Worm (Caenorhabditis elegans) whole organism, L1 larva: ENCODE results near the gene W02H3.3.

Experiments
- C16A3.4 ChIP-seq: fragments of 150-350 bp; optimal IDR thresholded peaks from 2 replicates; lab custom pipeline; 2014; ENCODE audit warnings: missing biosample characterization, missing genetic modification characterization
- Y116A8C.19 ChIP-seq: sonication (generic microtip); optimal IDR thresholded peaks from 2 replicates; lab custom pipeline; 2016; ENCODE audit warnings: missing compliant biosample characterization, missing genetic modification characterization, borderline replicate concordance
- alr-1 ChIP-seq: fragments of 200-800 bp; sonication (Bioruptor generic); optimal IDR thresholded peaks from 2 replicates; lab custom pipeline; 2018; ENCODE audit warnings: borderline replicate concordance, mild to moderate bottlenecking, missing genetic modification characterization, missing compliant biosample characterization
- aly-2 ChIP-seq: fragments of 150-350 bp; optimal IDR thresholded peaks from 2 replicates; lab custom pipeline; 2014; ENCODE audit warnings: missing biosample characterization, missing genetic modification characterization
- ceh-8 ChIP-seq: fragments of 200-800 bp; sonication (Bioruptor generic); optimal IDR thresholded peaks from 2 replicates; lab custom pipeline; 2018; ENCODE audit warnings: mild to moderate bottlenecking, missing genetic modification characterization, moderate library complexity, missing compliant biosample characterization
- ceh-82 ChIP-seq, 3 experiments: fragments of 150-350 bp in 1 of 3; sonication (generic microtip) in 2 of 3; optimal IDR thresholded peaks; 2 replicates each; lab custom pipeline; 2014 to 2017; ENCODE audit warnings: missing biosample characterization in 3 of 3, missing genetic modification characterization in 3 of 3
- ceh-90 ChIP-seq: sonication (generic microtip); optimal IDR thresholded peaks from 2 replicates; lab custom pipeline; 2016; ENCODE audit warnings: missing genetic modification characterization, missing compliant biosample characterization
- ces-1 ChIP-seq: fragments of 150-350 bp; optimal IDR thresholded peaks from 2 replicates; lab custom pipeline; 2014; ENCODE audit warnings: missing biosample characterization, missing genetic modification reagents, missing genetic modification characterization
- dsc-1 ChIP-seq: sonication (generic microtip); optimal IDR thresholded peaks from 2 replicates; lab custom pipeline; 2016; ENCODE audit warnings: mild to moderate bottlenecking, missing genetic modification characterization, missing compliant biosample characterization
- efl-1 ChIP-seq, 4 experiments: fragments of 150-350 bp; optimal IDR thresholded peaks in 3 of 4; peaks in 1 of 4; 1 replicate in 1 of 4; 2 replicates in 3 of 4; lab custom pipeline; 2014; ENCODE audit warnings: missing biosample characterization in 2 of 4, missing genetic modification characterization in 2 of 4, missing genetic modification reagents in 2 of 4
- efl-3 ChIP-seq: fragments of 200-800 bp; sonication (Bioruptor generic); optimal IDR thresholded peaks from 2 replicates; lab custom pipeline; 2018; ENCODE audit warnings: mild to moderate bottlenecking, missing genetic modification characterization, missing compliant biosample characterization
- egl-27 ChIP-seq, 2 experiments: fragments of 150-350 bp in 1 of 2; sonication (generic microtip); optimal IDR thresholded peaks; 3 replicates each; lab custom pipeline; 2017 to 2018; ENCODE audit warnings: missing biosample characterization in 2 of 2, missing genetic modification characterization in 2 of 2, missing genetic modification reagents in 2 of 2
- elt-2 ChIP-seq: sonication (generic microtip); optimal IDR thresholded peaks from 2 replicates; lab custom pipeline; 2016; ENCODE audit warnings: missing genetic modification characterization, mild to moderate bottlenecking, inconsistent platforms, missing compliant biosample characterization, missing genetic modification reagents
- elt-3 ChIP-seq, 6 experiments: fragments of 150-350 bp in 1 of 6; sonication (generic microtip); optimal IDR thresholded peaks; 2 replicates each; lab custom pipeline; 2017 to 2018; ENCODE audit warnings: missing biosample characterization in 6 of 6, missing genetic modification characterization in 6 of 6, inconsistent platforms in 1 of 6
- ets-5 ChIP-seq: fragments of 200-800 bp; sonication (Bioruptor generic); IDR thresholded peaks from 2 replicates; pipeline ENCODE4 v1.3.6; 2022; ENCODE audit warnings: missing genetic modification characterization, missing compliant biosample characterization
- fkh-10 ChIP-seq: sonication (generic microtip); optimal IDR thresholded peaks from 2 replicates; lab custom pipeline; 2017; ENCODE audit warnings: missing biosample characterization, missing genetic modification reagents, missing genetic modification characterization
- fos-1 ChIP-seq: fragments of 150-350 bp; optimal IDR thresholded peaks from 2 replicates; lab custom pipeline; 2014; ENCODE audit warnings: missing biosample characterization, missing genetic modification characterization
- grh-1 ChIP-seq: fragments of 200-800 bp; sonication (Bioruptor generic); IDR thresholded peaks from 2 replicates; pipeline ENCODE4 v1.3.6; 2022; ENCODE audit warnings: missing genetic modification reagents, missing genetic modification characterization, missing compliant biosample characterization
- hpl-2 ChIP-seq: fragments of 150-350 bp; optimal IDR thresholded peaks from 2 replicates; lab custom pipeline; 2014; ENCODE audit warnings: missing biosample characterization, missing genetic modification reagents, missing genetic modification characterization
- irx-1 ChIP-seq: sonication (generic microtip); optimal IDR thresholded peaks from 2 replicates; lab custom pipeline; 2016; ENCODE audit warnings: missing genetic modification characterization, missing compliant biosample characterization
- isw-1 ChIP-seq: fragments of 200-800 bp; sonication (Bioruptor generic); IDR thresholded peaks from 2 replicates; pipeline ENCODE4 v1.3.6; 2022; ENCODE audit warnings: missing genetic modification characterization, missing compliant biosample characterization
- lin-14 ChIP-seq: fragments of 200-800 bp; sonication (Bioruptor generic); optimal IDR thresholded peaks from 2 replicates; lab custom pipeline; 2018; ENCODE audit warnings: mild to moderate bottlenecking, missing genetic modification characterization, moderate library complexity, missing compliant biosample characterization
- lin-35 ChIP-seq, 2 experiments: fragments of 150-350 bp; optimal IDR thresholded peaks; 2 replicates each; lab custom pipeline; 2014; ENCODE audit warnings: missing biosample characterization in 2 of 2, missing genetic modification characterization in 2 of 2, missing genetic modification reagents in 2 of 2
- lir-3 ChIP-seq: sonication (generic microtip); optimal IDR thresholded peaks from 2 replicates; lab custom pipeline; 2016; ENCODE audit warnings: mild to moderate bottlenecking, missing genetic modification characterization, moderate library complexity, missing compliant biosample characterization; ENCODE audit not compliant: poor library complexity
- lsy-2 ChIP-seq, 2 experiments: fragments of 150-350 bp; optimal IDR thresholded peaks; 2 replicates each; lab custom pipeline; 2014; ENCODE audit warnings: missing biosample characterization in 2 of 2, missing genetic modification characterization in 2 of 2
- mdl-1 ChIP-seq, 2 experiments: fragments of 150-350 bp; optimal IDR thresholded peaks; 2 replicates each; lab custom pipeline; 2014 to 2017; ENCODE audit warnings: missing biosample characterization in 2 of 2, missing genetic modification characterization in 2 of 2, inconsistent platforms in 1 of 2
- nhr-11 ChIP-seq: fragments of 150-350 bp; optimal IDR thresholded peaks from 2 replicates; lab custom pipeline; 2014; ENCODE audit warnings: missing biosample characterization, missing genetic modification characterization
- nhr-12 ChIP-seq: sonication (generic microtip); optimal IDR thresholded peaks from 2 replicates; lab custom pipeline; 2017; ENCODE audit warnings: missing biosample characterization, missing genetic modification characterization
- nhr-19 ChIP-seq: fragments of 200-800 bp; sonication (Bioruptor generic); conservative IDR thresholded peaks from 2 replicates; pipeline ENCODE4 v1.3.6; 2022; ENCODE audit warnings: missing genetic modification characterization, missing compliant biosample characterization
- nhr-20 ChIP-seq: sonication (generic microtip); optimal IDR thresholded peaks from 2 replicates; lab custom pipeline; 2016; ENCODE audit warnings: mild to moderate bottlenecking, missing genetic modification characterization, missing compliant biosample characterization
- nhr-237 ChIP-seq: fragments of 150-350 bp; optimal IDR thresholded peaks from 2 replicates; lab custom pipeline; 2014; ENCODE audit warnings: missing biosample characterization, missing genetic modification characterization
- nhr-28 ChIP-seq: fragments of 150-350 bp; optimal IDR thresholded peaks from 2 replicates; lab custom pipeline; 2014; ENCODE audit warnings: missing biosample characterization, missing genetic modification characterization
- nhr-47 ChIP-seq: sonication (generic microtip); optimal IDR thresholded peaks from 2 replicates; lab custom pipeline; 2016; ENCODE audit warnings: mild to moderate bottlenecking, missing genetic modification characterization, moderate library complexity, missing compliant biosample characterization
- nhr-71 ChIP-seq: sonication (generic microtip); optimal IDR thresholded peaks from 2 replicates; lab custom pipeline; 2016; ENCODE audit warnings: mild to moderate bottlenecking, missing genetic modification characterization, moderate library complexity, missing compliant biosample characterization
- nhr-76 ChIP-seq: sonication (generic microtip); optimal IDR thresholded peaks from 2 replicates; lab custom pipeline; 2017; ENCODE audit warnings: missing biosample characterization, missing genetic modification characterization
- nhr-77 ChIP-seq: fragments of 150-350 bp; optimal IDR thresholded peaks from 2 replicates; lab custom pipeline; 2014; ENCODE audit warnings: missing biosample characterization, missing genetic modification characterization
- nhr-85 ChIP-seq: sonication (generic microtip); peaks from one replicate; lab custom pipeline; 2016; ENCODE audit warnings: missing genetic modification characterization, inconsistent platforms, missing compliant biosample characterization
- pax-3 ChIP-seq: fragments of 200-800 bp; sonication (Bioruptor generic); optimal IDR thresholded peaks from 2 replicates; lab custom pipeline; 2018; ENCODE audit warnings: mild to moderate bottlenecking, missing genetic modification characterization, moderate library complexity, missing compliant biosample characterization
- pqm-1 ChIP-seq: sonication (generic microtip); optimal IDR thresholded peaks from 3 replicates; lab custom pipeline; 2017; ENCODE audit warnings: missing biosample characterization, missing genetic modification characterization
- rnt-1 ChIP-seq: sonication (generic microtip); optimal IDR thresholded peaks from 2 replicates; lab custom pipeline; 2016; ENCODE audit warnings: mild to moderate bottlenecking, missing genetic modification characterization, moderate library complexity, missing compliant biosample characterization
- sptf-1 ChIP-seq: fragments of 150-350 bp; optimal IDR thresholded peaks from 2 replicates; lab custom pipeline; 2014; ENCODE audit warnings: missing biosample characterization, missing genetic modification characterization
- sup-37 ChIP-seq: fragments of 200-800 bp; sonication (Bioruptor generic); optimal IDR thresholded peaks from 2 replicates; lab custom pipeline; 2018; ENCODE audit warnings: mild to moderate bottlenecking, missing genetic modification characterization, missing compliant biosample characterization
- swsn-7 ChIP-seq: sonication (generic microtip); optimal IDR thresholded peaks from 2 replicates; lab custom pipeline; 2016; ENCODE audit warnings: missing genetic modification characterization, missing compliant biosample characterization
- tbx-2 ChIP-seq: sonication (generic microtip); optimal IDR thresholded peaks from 2 replicates; lab custom pipeline; 2016; ENCODE audit warnings: missing genetic modification characterization, missing compliant biosample characterization
- unc-130 ChIP-seq: fragments of 150-350 bp; optimal IDR thresholded peaks from 2 replicates; lab custom pipeline; 2017; ENCODE audit warnings: missing biosample characterization, missing genetic modification characterization, inconsistent platforms
- unc-86 ChIP-seq: sonication (generic microtip); optimal IDR thresholded peaks from 2 replicates; lab custom pipeline; 2016; ENCODE audit warnings: missing genetic modification characterization, missing compliant biosample characterization
- vab-15 ChIP-seq: sonication (generic microtip); optimal IDR thresholded peaks from 2 replicates; lab custom pipeline; 2017; ENCODE audit warnings: missing genotype, mild to moderate bottlenecking, missing genetic modification characterization, missing compliant biosample characterization
- zag-1 ChIP-seq: fragments of 150-350 bp; optimal IDR thresholded peaks from 2 replicates; lab custom pipeline; 2014; ENCODE audit warnings: missing biosample characterization, missing genetic modification characterization
- zip-4 ChIP-seq: fragments of 200-800 bp; sonication (Bioruptor generic); optimal IDR thresholded peaks from 2 replicates; lab custom pipeline; 2018; ENCODE audit warnings: mild to moderate bottlenecking, missing genetic modification characterization, moderate library complexity, missing compliant biosample characterization
- ztf-11 ChIP-seq, 2 experiments: sonication (generic microtip); optimal IDR thresholded peaks; 2 replicates each; lab custom pipeline; 2016 to 2017; ENCODE audit warnings: missing genetic modification characterization in 2 of 2, missing biosample characterization in 1 of 2, missing compliant biosample characterization in 1 of 2
- ztf-4 ChIP-seq: fragments of 150-350 bp; optimal IDR thresholded peaks from 2 replicates; lab custom pipeline; 2014; ENCODE audit warnings: missing biosample characterization, missing genetic modification characterization

Gene W02H3.3

DNA sequence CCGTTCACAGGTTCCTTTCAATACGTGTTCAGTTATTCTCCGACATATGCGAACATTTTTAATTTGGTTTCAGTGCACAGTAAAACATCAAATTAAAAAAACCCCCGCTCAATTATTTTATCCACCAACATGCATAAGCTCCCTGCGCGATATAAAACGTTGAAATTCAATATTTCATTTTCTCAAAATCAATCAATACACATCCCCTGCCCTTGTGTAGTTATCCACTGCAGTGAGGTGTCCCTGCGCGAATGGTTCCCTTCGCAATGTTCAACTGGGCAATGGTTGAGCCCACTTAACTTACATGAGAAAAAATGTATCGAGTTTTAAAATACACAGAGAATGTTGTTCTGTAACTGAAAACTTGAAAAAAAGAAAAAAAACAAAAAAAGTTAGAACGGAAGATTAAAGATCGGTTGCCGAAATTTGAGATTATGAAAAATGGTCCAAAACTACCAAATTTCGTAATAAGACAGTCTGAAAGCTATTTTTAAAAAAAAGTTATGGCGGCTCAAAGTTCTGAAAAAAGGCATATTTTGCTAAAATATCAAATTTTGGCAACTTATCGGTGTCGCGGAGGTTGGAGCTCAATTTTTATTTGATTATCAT lies 3.9 kb downstream of the W02H3.3 start (continued):
- TF ChIP-seq pax-3 (tag; lab: Kevin White, UChicago) (peak; percentile 97), ceh-82 (tag; optimal IDR thresholded peaks at IDR 0.05; lab: Kevin White, UChicago) (peak; percentile 99 to 100 (median 100)), nhr-19 (GFP tag; lab: Robert Waterston, UW) (peak; percentile 99), rnt-1 (tag; lab: Kevin White, UChicago) (peak; percentile 100), ceh-90 (peak; percentile 61), egl-27 (tag; optimal IDR thresholded peaks at IDR 0.05; lab: Kevin White, UChicago) (peak; percentile 96 to 99), ces-1 (GFP tag; lab: Kevin White, UChicago) (peak; percentile 98), hpl-2 (peak; percentile 100), ets-5 (peak; percentile 98), aly-2 (tag; lab: Kevin White, UChicago) (peak; percentile 96), fkh-10 (GFP tag; lab: Kevin White, UChicago) (peak; percentile 100), nhr-11 (tag; lab: Kevin White, UChicago) (peak; percentile 100), nhr-85 (tag; lab: Kevin White, UChicago) (peak; percentile 99), nhr-76 (tag; lab: Kevin White, UChicago) (peak; percentile 97), nhr-47 (tag; lab: Kevin White, UChicago) (peak; percentile 100), lin-35 (GFP tag; optimal IDR thresholded peaks at IDR 0.05; lab: Kevin White, UChicago) (peak; percentile 83 to 94), vab-15 (peak; percentile 84), swsn-7 (tag; lab: Kevin White, UChicago) (peak; percentile 99), grh-1 (GFP tag; lab: Robert Waterston, UW) (peak; percentile 97), sptf-1 (tag; lab: Kevin White, UChicago) (no peak), ceh-8 (GFP tag; lab: Kevin White, UChicago) (peak; percentile 100), mdl-1 (tag; optimal IDR thresholded peaks at IDR 0.05; lab: Kevin White, UChicago) (peak; percentile 59 to 95), nhr-12 (tag; lab: Kevin White, UChicago) (peak; percentile 88), lin-14 (GFP tag; lab: Kevin White, UChicago) (peak; percentile 99), zip-4 (peak; percentile 97), nhr-77 (tag; lab: Kevin White, UChicago) (peak; percentile 100), efl-1 (optimal IDR thresholded peaks at IDR 0.05; lab: Kevin White, UChicago) (peak; percentile 89 to 93), efl-1 (GFP tag; optimal IDR thresholded peaks at IDR 0.05 in 1 of 2; lab: Kevin White, UChicago) (peak; percentile 48 to 97), isw-1 (GFP tag; lab: Robert Waterston, UW) (peak; percentile 95), sup-37 (GFP tag; lab: Kevin White, UChicago) (peak; percentile 97), unc-130 (tag; lab: Kevin White, UChicago) (peak; percentile 91), nhr-20 (tag; lab: Kevin White, UChicago) (peak; percentile 99), ztf-11 (tag; optimal IDR thresholded peaks at IDR 0.05; lab: Kevin White, UChicago) (peak; percentile 96 to 97), pqm-1 (tag; lab: Kevin White, UChicago) (peak; percentile 94), tbx-2 (peak; percentile 100), dsc-1 (tag; lab: Kevin White, UChicago) (peak; percentile 100), zag-1 (tag; lab: Kevin White, UChicago) (peak; percentile 98), elt-2 (tag; lab: Kevin White, UChicago) (peak; percentile 96), irx-1 (tag; lab: Kevin White, UChicago) (peak; percentile 100), elt-3 (tag; optimal IDR thresholded peaks at IDR 0.05; lab: Kevin White, UChicago) (peak; percentile 87 to 100 (median 95)), lir-3 (tag; lab: Kevin White, UChicago) (peak; percentile 95), C16A3.4 (tag; lab: Kevin White, UChicago) (peak; percentile 100), Y116A8C.19 (tag; lab: Kevin White, UChicago) (peak; percentile 26), nhr-237 (tag; lab: Kevin White, UChicago) (peak; percentile 98), ztf-4 (tag; lab: Kevin White, UChicago) (peak; percentile 100), efl-3 (GFP tag; lab: Kevin White, UChicago) (peak; percentile 99), unc-86 (peak; percentile 99), alr-1 (tag; lab: Kevin White, UChicago) (no peak), fos-1 (tag; lab: Kevin White, UChicago) (peak; percentile 100), nhr-28 (peak; percentile 69), nhr-71 (tag; lab: Kevin White, UChicago) (peak; percentile 99), lsy-2 (tag; optimal IDR thresholded peaks at IDR 0.05; lab: Kevin White, UChicago) (peak; percentile 96 to 97)
